Fruit fly (Drosophila melanogaster) whole organism, embryonic: Measurements from ENCODE around the gene Oseg1.

Experiments used
- Awh ChIP-seq: fragments of 200-800 bp; sonication (Bioruptor generic); IDR thresholded peaks from 2 replicates; pipeline ENCODE4, ENCODE4 v1.3.6; 2022; ENCODE audit warnings: missing biosample characterization, missing genetic modification characterization
- CG10147 ChIP-seq: fragments of 200-800 bp; sonication (Bioruptor generic); optimal IDR thresholded peaks from 2 replicates; lab custom pipeline; 2019; ENCODE audit warnings: missing biosample characterization, mild to moderate bottlenecking, missing genetic modification characterization, moderate library complexity
- CG11398 ChIP-seq: fragments of 200-800 bp; sonication (Bioruptor generic); optimal IDR thresholded peaks from 2 replicates; lab custom pipeline; 2016; ENCODE audit warnings: missing biosample characterization, missing genetic modification characterization
- CG11504 ChIP-seq: fragments of 200-800 bp; sonication (Bioruptor generic); optimal IDR thresholded peaks from 3 replicates; lab custom pipeline; 2019; ENCODE audit warnings: missing biosample characterization, mild to moderate bottlenecking, missing genetic modification characterization, moderate library complexity
- CG12219 ChIP-seq: fragments of 200-800 bp; sonication (Bioruptor generic); optimal IDR thresholded peaks from 3 replicates; lab custom pipeline; 2018; ENCODE audit warnings: missing biosample characterization, mild to moderate bottlenecking, missing genetic modification characterization
- CG13624 ChIP-seq: fragments of 200-800 bp; sonication (Bioruptor generic); optimal IDR thresholded peaks from 2 replicates; lab custom pipeline; 2016; ENCODE audit warnings: missing biosample characterization, missing genetic modification characterization
- CG14014 ChIP-seq: fragments of 200-800 bp; sonication (Bioruptor generic); IDR thresholded peaks from 2 replicates; pipeline ENCODE4 v1.3.6; 2022; ENCODE audit warnings: missing biosample characterization, missing genetic modification characterization
- CG17186 ChIP-seq: fragments of 200-800 bp; sonication (Bioruptor generic); optimal IDR thresholded peaks from 3 replicates; lab custom pipeline; 2017; ENCODE audit warnings: missing biosample characterization, missing genetic modification reagents, missing genetic modification characterization
- CG17361 ChIP-seq: fragments of 200-800 bp; sonication (Bioruptor generic); IDR thresholded peaks from 3 replicates; pipeline ENCODE4 v1.3.6; 2022; ENCODE audit warnings: missing biosample characterization, missing genetic modification characterization
- CG30431 ChIP-seq: fragments of 200-800 bp; sonication (Bioruptor generic); optimal IDR thresholded peaks from 2 replicates; lab custom pipeline; 2017; ENCODE audit warnings: missing biosample characterization, missing genetic modification characterization
- CG33213 ChIP-seq: fragments of 200-800 bp; sonication (Bioruptor generic); optimal IDR thresholded peaks from 3 replicates; lab custom pipeline; 2016; ENCODE audit warnings: missing biosample characterization, missing genetic modification characterization
- CG34224 ChIP-seq: fragments of 200-800 bp; sonication (Bioruptor generic); IDR thresholded peaks from 3 replicates; pipeline ENCODE4 v1.3.6; 2022; ENCODE audit warnings: missing biosample characterization, missing genetic modification characterization; ENCODE audit not compliant: partially characterized antibody
- CG34376 ChIP-seq: fragments of 200-800 bp; sonication (Bioruptor generic); optimal IDR thresholded peaks from 2 replicates; lab custom pipeline; 2018; ENCODE audit warnings: missing biosample characterization, mild to moderate bottlenecking, missing genetic modification characterization
- CG42726 ChIP-seq: fragments of 200-800 bp; sonication (Bioruptor generic); IDR thresholded peaks from 2 replicates; pipeline ENCODE4 v1.3.6; 2022; ENCODE audit warnings: missing biosample characterization, missing genetic modification characterization; ENCODE audit not compliant: partially characterized antibody
- CG4360 ChIP-seq: fragments of 200-800 bp; sonication (Bioruptor generic); IDR thresholded peaks from 2 replicates; pipeline ENCODE4 v1.3.6; 2022; ENCODE audit warnings: missing biosample characterization, missing genetic modification characterization
- CG4854 ChIP-seq: fragments of 200-800 bp; sonication (Bioruptor generic); optimal IDR thresholded peaks from 2 replicates; lab custom pipeline; 2016; ENCODE audit warnings: missing biosample characterization, missing genetic modification characterization, inconsistent platforms
- CG7271 ChIP-seq: fragments of 200-800 bp; sonication (Bioruptor generic); optimal IDR thresholded peaks from 2 replicates; lab custom pipeline; 2018; ENCODE audit warnings: missing biosample characterization, mild to moderate bottlenecking, missing genetic modification characterization, moderate library complexity
- CG7372 ChIP-seq: fragments of 200-800 bp; sonication (Bioruptor generic); IDR thresholded peaks from 2 replicates; pipeline ENCODE4 v1.3.6; 2022; ENCODE audit warnings: missing biosample characterization, missing genetic modification characterization
- Dbx ChIP-seq: fragments of 200-800 bp; sonication (Bioruptor generic); IDR thresholded peaks from 3 replicates; pipeline ENCODE4 v1.3.6; 2022; ENCODE audit warnings: missing biosample characterization, missing genetic modification characterization
- Elba2 ChIP-seq: fragments of 200-800 bp; sonication (Bioruptor generic); optimal IDR thresholded peaks from 3 replicates; lab custom pipeline; 2016; ENCODE audit warnings: missing biosample characterization, missing genetic modification characterization
- HLH4C ChIP-seq: fragments of 200-800 bp; sonication (Bioruptor generic); IDR thresholded peaks from 3 replicates; pipeline ENCODE4 v1.3.6; 2022; ENCODE audit warnings: missing biosample characterization, missing genetic modification characterization; ENCODE audit not compliant: partially characterized antibody
- HmgD ChIP-seq: fragments of 200-800 bp; sonication (Bioruptor generic); optimal IDR thresholded peaks from 3 replicates; lab custom pipeline; 2016; ENCODE audit warnings: missing biosample characterization, missing genetic modification characterization
- Neu2 ChIP-seq: fragments of 200-800 bp; sonication (Bioruptor generic); optimal IDR thresholded peaks from 3 replicates; lab custom pipeline; 2016; ENCODE audit warnings: missing biosample characterization, missing genetic modification characterization, borderline replicate concordance
- Pdp1 ChIP-seq, 2 experiments: fragments of 200-800 bp; sonication (Bioruptor generic); optimal IDR thresholded peaks; 3 replicates each; lab custom pipeline; 2016; ENCODE audit warnings: missing biosample characterization in 2 of 2, missing genetic modification characterization in 2 of 2, mild to moderate bottlenecking in 1 of 2, moderate library complexity in 1 of 2
- Ravus ChIP-seq: fragments of 200-800 bp; sonication (Bioruptor generic); IDR thresholded peaks from 2 replicates; pipeline ENCODE4 v1.3.6; 2022; ENCODE audit warnings: missing biosample characterization, missing genetic modification characterization
- Rx ChIP-seq: fragments of 200-800 bp; sonication (Bioruptor generic); IDR thresholded peaks from 2 replicates; pipeline ENCODE4 v1.3.6; 2022; ENCODE audit warnings: missing biosample characterization, missing genetic modification characterization
- Sry-β ChIP-seq: fragments of 200-800 bp; sonication (Bioruptor generic); optimal IDR thresholded peaks from 2 replicates; lab custom pipeline; 2018; ENCODE audit warnings: missing biosample characterization, mild to moderate bottlenecking, missing genetic modification characterization, moderate library complexity
- Sry-δ ChIP-seq: fragments of 200-800 bp; sonication (Bioruptor generic); optimal IDR thresholded peaks from 2 replicates; lab custom pipeline; 2016; ENCODE audit warnings: missing biosample characterization, missing genetic modification characterization
- Xrp1 ChIP-seq: fragments of 200-800 bp; sonication (Bioruptor generic); IDR thresholded peaks from 2 replicates; pipeline ENCODE4 v1.3.6; 2022; ENCODE audit warnings: missing biosample characterization, missing genetic modification characterization
- bbx ChIP-seq: fragments of 200-800 bp; sonication (Bioruptor generic); IDR thresholded peaks from 2 replicates; pipeline ENCODE4 v1.3.6; 2022; ENCODE audit warnings: missing biosample characterization, missing genetic modification characterization; ENCODE audit not compliant: partially characterized antibody
- caup ChIP-seq: fragments of 200-800 bp; sonication (Bioruptor generic); optimal IDR thresholded peaks from 3 replicates; lab custom pipeline; 2017; ENCODE audit warnings: missing biosample characterization, mild to moderate bottlenecking, missing genetic modification characterization, moderate library complexity; ENCODE audit not compliant: severe bottlenecking
- chinmo ChIP-seq: fragments of 200-800 bp; sonication (Bioruptor generic); IDR thresholded peaks from 4 replicates; pipeline ENCODE4 v1.3.6; 2022; ENCODE audit warnings: missing biosample characterization, missing genetic modification characterization; ENCODE audit not compliant: partially characterized antibody
- corto ChIP-seq: fragments of 200-800 bp; sonication (Bioruptor generic); optimal IDR thresholded peaks from 2 replicates; lab custom pipeline; 2016; ENCODE audit warnings: missing biosample characterization, mild to moderate bottlenecking, missing genetic modification characterization, moderate library complexity
- crol ChIP-seq: fragments of 200-800 bp; sonication (Bioruptor generic); IDR thresholded peaks from 2 replicates; pipeline ENCODE4 v1.3.6; 2022; ENCODE audit warnings: missing biosample characterization, missing genetic modification characterization
- cwo ChIP-seq: fragments of 200-800 bp; sonication (Bioruptor generic); optimal IDR thresholded peaks from 3 replicates; lab custom pipeline; 2017; ENCODE audit warnings: missing biosample characterization, missing genetic modification characterization, mild to moderate bottlenecking, moderate library complexity, missing genetic modification reagents
- ems ChIP-seq: fragments of 200-800 bp; sonication (Bioruptor generic); optimal IDR thresholded peaks from 3 replicates; lab custom pipeline; 2016; ENCODE audit warnings: missing biosample characterization, missing genetic modification characterization
- ftz-f1 ChIP-seq: fragments of 200-800 bp; sonication (Bioruptor generic); optimal IDR thresholded peaks from 2 replicates; lab custom pipeline; 2016; ENCODE audit warnings: missing biosample characterization, missing genetic modification characterization
- gfzf ChIP-seq: fragments of 200-800 bp; sonication (Bioruptor generic); optimal IDR thresholded peaks from 2 replicates; lab custom pipeline; 2016; ENCODE audit warnings: missing biosample characterization, mild to moderate bottlenecking, missing genetic modification characterization, moderate library complexity
- gt ChIP-seq: fragments of 200-800 bp; sonication (Bioruptor generic); IDR thresholded peaks from 2 replicates; pipeline ENCODE4 v1.3.6; 2022; ENCODE audit warnings: missing biosample characterization, missing genetic modification characterization
- insv ChIP-seq, 2 experiments: fragments of 200-800 bp; sonication (Bioruptor generic); optimal IDR thresholded peaks; 3 replicates each; lab custom pipeline; 2016 to 2018; ENCODE audit warnings: missing biosample characterization in 2 of 2, missing genetic modification characterization in 2 of 2
- kah ChIP-seq: fragments of 200-800 bp; sonication (Bioruptor generic); optimal IDR thresholded peaks from 2 replicates; lab custom pipeline; 2018; ENCODE audit warnings: missing biosample characterization, mild to moderate bottlenecking, missing genetic modification characterization
- kay ChIP-seq: fragments of 200-800 bp; sonication (Bioruptor generic); optimal IDR thresholded peaks from 2 replicates; lab custom pipeline; 2016; ENCODE audit warnings: missing biosample characterization, missing genetic modification characterization
- nom ChIP-seq: fragments of 200-800 bp; sonication (Bioruptor generic); optimal IDR thresholded peaks from 2 replicates; lab custom pipeline; 2017; ENCODE audit warnings: missing biosample characterization, missing genetic modification characterization, mild to moderate bottlenecking, moderate library complexity, missing genetic modification reagents
- pfk ChIP-seq: fragments of 200-800 bp; sonication (Bioruptor generic); optimal IDR thresholded peaks from 2 replicates; lab custom pipeline; 2018; ENCODE audit warnings: missing biosample characterization, mild to moderate bottlenecking, missing genetic modification characterization, moderate library complexity
- schlank ChIP-seq: fragments of 200-800 bp; sonication (Bioruptor generic); optimal IDR thresholded peaks from 2 replicates; lab custom pipeline; 2018; ENCODE audit warnings: missing biosample characterization, mild to moderate bottlenecking, missing genetic modification characterization
- sens-2 ChIP-seq: fragments of 200-800 bp; sonication (Bioruptor generic); IDR thresholded peaks from 2 replicates; pipeline ENCODE4 v1.3.6; 2022; ENCODE audit warnings: missing biosample characterization, missing genetic modification characterization
- tll ChIP-seq, 2 experiments: fragments of 200-800 bp in 1 of 2; fragments of >200 bp in 1 of 2; sonication (Bioruptor generic) in 1 of 2; optimal IDR thresholded peaks; 2 replicates each; lab custom pipeline; 2017 to 2019; ENCODE audit warnings: missing biosample characterization in 2 of 2, missing genetic modification characterization in 2 of 2, mild to moderate bottlenecking in 1 of 2, moderate library complexity in 1 of 2
- vfl ChIP-seq: fragments of 200-800 bp; sonication (Bioruptor generic); optimal IDR thresholded peaks from 2 replicates; lab custom pipeline; 2016; ENCODE audit warnings: missing biosample characterization, missing genetic modification characterization
- wek ChIP-seq: fragments of 200-800 bp; sonication (Bioruptor generic); optimal IDR thresholded peaks from 3 replicates; lab custom pipeline; 2018; ENCODE audit warnings: missing biosample characterization, mild to moderate bottlenecking, missing genetic modification characterization, moderate library complexity

The Oseg1 gene

DNA sequence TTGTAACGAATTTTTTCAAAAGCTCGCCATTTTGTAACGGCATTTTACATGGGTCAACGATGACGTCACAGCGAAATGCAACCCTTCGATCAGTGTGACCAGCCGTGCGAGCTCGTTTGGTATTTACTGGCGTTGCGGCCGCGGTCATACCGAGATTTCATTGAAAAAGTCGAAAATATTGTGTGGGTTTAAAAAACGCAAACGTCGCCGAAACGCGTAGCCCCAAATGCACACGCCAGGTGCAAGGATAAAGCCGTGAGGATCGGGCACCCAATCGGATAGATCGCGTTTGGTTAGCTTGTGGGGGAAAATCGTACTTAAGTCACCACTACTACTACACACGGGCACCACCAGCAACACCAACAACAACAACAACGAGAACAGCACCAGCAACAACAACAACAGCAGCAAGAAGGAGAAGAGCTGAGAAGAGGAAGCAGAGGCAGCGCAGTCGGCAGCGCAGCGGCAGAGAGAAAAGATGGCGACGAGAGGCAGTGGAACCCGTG is 12.3 kb upstream of the Oseg1 start, which contains the start of gene Cbl (continued):
- TF ChIP-seq CG7271 (no peak), ems (GFP tag; lab: Kevin White, UChicago) (no peak), caup (peak; percentile 38), Elba2 (GFP tag; lab: Kevin White, UChicago) (no peak), Pdp1 (GFP tag; optimal IDR thresholded peaks at IDR 0.05; lab: Kevin White, UChicago) (peak in 1 of 2 experiments; percentile 62), insv (GFP tag; optimal IDR thresholded peaks at IDR 0.05; lab: Kevin White, UChicago) (peak in 1 of 2 experiments; percentile 23), CG17186 (GFP tag; lab: Kevin White, UChicago) (peak; percentile 61), Awh (no peak), CG42726 (GFP tag; lab: Robert Waterston, UW) (0 out of 2 replicates have a peak, but pooled peaks have one; percentile 41), gt (GFP tag; lab: Robert Waterston, UW) (peak; percentile 41; the same call in 1 of the 2 replicates), tll (GFP tag; optimal IDR thresholded peaks at IDR 0.05; lab: Kevin White, UChicago) (peak in 1 of 2 experiments; percentile 42), HmgD (GFP tag; lab: Kevin White, UChicago) (peak; percentile 60), CG7372 (GFP tag; lab: Robert Waterston, UW) (no peak), CG14014 (GFP tag; lab: Robert Waterston, UW) (no peak), CG11504 (no peak), CG17361 (GFP tag; lab: Robert Waterston, UW) (no peak), CG12219 (GFP tag; lab: Kevin White, UChicago) (no peak), pfk (GFP tag; lab: Kevin White, UChicago) (no peak), nom (GFP tag; lab: Kevin White, UChicago) (peak; percentile 52), cwo (GFP tag; lab: Kevin White, UChicago) (no peak), wek (peak; percentile 9), Neu2 (GFP tag; lab: Kevin White, UChicago) (no peak), chinmo (peak; percentile 87; the same call in 3 of the 4 replicates), ftz-f1 (GFP tag; lab: Kevin White, UChicago) (peak; percentile 58), CG4360 (GFP tag; lab: Robert Waterston, UW) (peak; percentile 100), CG34224 (GFP tag; lab: Robert Waterston, UW) (peak; percentile 34; the same call in 1 of the 3 replicates), kay (GFP tag; lab: Kevin White, UChicago) (peak; percentile 65), schlank (tag; lab: Kevin White, UChicago) (no peak), sens-2 (GFP tag; lab: Robert Waterston, UW) (no peak), Sry-δ (GFP tag; lab: Kevin White, UChicago) (peak; percentile 46), CG4854 (GFP tag; lab: Kevin White, UChicago) (peak; percentile 12), crol (GFP tag; lab: Robert Waterston, UW) (peak; percentile 72), gfzf (GFP tag; lab: Kevin White, UChicago) (peak; percentile 94), CG34376 (peak; percentile 33), CG10147 (GFP tag; lab: Kevin White, UChicago) (no peak), CG13624 (GFP tag; lab: Kevin White, UChicago) (no peak), Rx (GFP tag; lab: Robert Waterston, UW) (no peak), vfl (no peak), CG33213 (peak; percentile 68), Sry-β (peak; percentile 9), bbx (peak; percentile 26), HLH4C (GFP tag; lab: Robert Waterston, UW) (peak; percentile 22; the same call in 1 of the 3 replicates), Ravus (GFP tag; lab: Robert Waterston, UW) (no peak), kah (GFP tag; lab: Kevin White, UChicago) (no peak), Dbx (GFP tag; lab: Robert Waterston, UW) (no peak), corto (no peak), CG11398 (GFP tag; lab: Kevin White, UChicago) (no peak), CG30431 (GFP tag; lab: Kevin White, UChicago) (no peak), Xrp1 (GFP tag; lab: Robert Waterston, UW) (0 out of 2 replicates have a peak, but pooled peaks have one; percentile 10)
